Worm (Caenorhabditis elegans): ENCODE results near the gene F21C10.3.

F21C10.3 gene

ce11 chrV:9095613-9096317 is 32.1 kb upstream of the F21C10.3 start, which contains the start of gene F21C10.10 (continued):
- TF ChIP-seq unc-130 (tag; optimal IDR thresholded peaks at IDR 0.05) (peak; percentile 9), pag-3 (tag; optimal IDR thresholded peaks at IDR 0.05; ENCODE audit: borderline replicate concordance, insufficient read depth) (no peak), F16B12.6 (tag; optimal IDR thresholded peaks at IDR 0.05) (no peak), unc-62 (GFP tag; optimal IDR thresholded peaks at IDR 0.05) (no peak), nhr-84 (tag; optimal IDR thresholded peaks at IDR 0.05) (no peak), lin-35 (GFP tag; optimal IDR thresholded peaks at IDR 0.05) (peak; percentile 58 to 87), nhr-85 (tag) (peak; percentile 99), skn-1 (tag; optimal IDR thresholded peaks at IDR 0.05) (peak; percentile 77), xbp-1 (tag; optimal IDR thresholded peaks at IDR 0.05) (peak; percentile 53), mef-2 (tag; optimal IDR thresholded peaks at IDR 0.05) (no peak), blmp-1 (tag; optimal IDR thresholded peaks at IDR 0.05) (peak; percentile 83), dsc-1 (tag; optimal IDR thresholded peaks at IDR 0.05) (peak; percentile 21), hlh-4 (tag; optimal IDR thresholded peaks at IDR 0.05) (no peak), jun-1 (tag; optimal IDR thresholded peaks at IDR 0.05) (peak; percentile 41), nhr-77 (tag; optimal IDR thresholded peaks at IDR 0.05) (peak; percentile 36)

ce11 chrV:9096674-9097073 is 31.2 kb upstream of the F21C10.3 start:
- TF ChIP-seq unc-62 (GFP tag; optimal IDR thresholded peaks at IDR 0.05) (no peak), ama-1 (optimal IDR thresholded peaks at IDR 0.05) (peak; percentile 18), nhr-84 (tag; optimal IDR thresholded peaks at IDR 0.05) (no peak), fkh-10 (GFP tag; optimal IDR thresholded peaks at IDR 0.05) (no peak), ztf-4 (tag; optimal IDR thresholded peaks at IDR 0.05) (no peak), nhr-19 (GFP tag; conservative IDR thresholded peaks at IDR 0.05) (no peak), ceh-90 (tag; optimal IDR thresholded peaks at IDR 0.05) (no peak), nhr-28 (tag; optimal IDR thresholded peaks at IDR 0.05) (no peak), C04F5.9 (tag; optimal IDR thresholded peaks at IDR 0.05) (no peak), nhr-20 (tag; optimal IDR thresholded peaks at IDR 0.05) (peak; percentile 15), hpl-2 (GFP tag; optimal IDR thresholded peaks at IDR 0.05) (no peak), hlh-17 (GFP tag; optimal IDR thresholded peaks at IDR 0.05; ENCODE audit: borderline replicate concordance) (no peak), nhr-85 (tag) (peak; percentile 59), pax-3 (tag; optimal IDR thresholded peaks at IDR 0.05) (no peak), C16A3.4 (tag; optimal IDR thresholded peaks at IDR 0.05) (peak; percentile 1), lin-14 (GFP tag; optimal IDR thresholded peaks at IDR 0.05) (peak; percentile 14), unc-86 (tag; optimal IDR thresholded peaks at IDR 0.05) (no peak), lin-35 (GFP tag; optimal IDR thresholded peaks at IDR 0.05) (peak in 1 of 2 experiments; percentile 2), efl-1 (optimal IDR thresholded peaks at IDR 0.05) (no peak), efl-1 (GFP tag; optimal IDR thresholded peaks at IDR 0.05 in 1 of 2) (peak in 1 of 2 experiments; percentile 72), grh-1 (GFP tag; IDR thresholded peaks at IDR 0.05) (no peak)

- TF ChIP-seq efl-1 (optimal IDR thresholded peaks at IDR 0.05) (no peak), efl-1 (GFP tag; optimal IDR thresholded peaks at IDR 0.05 in 1 of 2) (no peak), lin-13 (GFP tag; optimal IDR thresholded peaks at IDR 0.05) (no peak), hlh-4 (tag; optimal IDR thresholded peaks at IDR 0.05) (no peak), elt-3 (tag; optimal IDR thresholded peaks at IDR 0.05) (no peak), lin-39 (tag; optimal IDR thresholded peaks at IDR 0.05) (no peak), Y116A8C.19 (tag; optimal IDR thresholded peaks at IDR 0.05; ENCODE audit: borderline replicate concordance) (no peak), ceh-8 (GFP tag; optimal IDR thresholded peaks at IDR 0.05) (no peak), zip-4 (GFP tag; optimal IDR thresholded peaks at IDR 0.05) (no peak), elt-2 (tag; optimal IDR thresholded peaks at IDR 0.05) (peak; percentile 9), F16B12.6 (tag; optimal IDR thresholded peaks at IDR 0.05) (no peak), C34B4.2 (tag; optimal IDR thresholded peaks at IDR 0.05) (no peak), egl-27 (tag; optimal IDR thresholded peaks at IDR 0.05) (no peak), skn-1 (tag; optimal IDR thresholded peaks at IDR 0.05) (no peak), nhr-85 (tag) (no peak), alr-1 (tag; optimal IDR thresholded peaks at IDR 0.05; ENCODE audit: borderline replicate concordance) (no peak), pag-3 (tag; optimal IDR thresholded peaks at IDR 0.05; ENCODE audit: borderline replicate concordance, insufficient read depth) (no peak), ceh-88 (GFP tag; IDR thresholded peaks at IDR 0.05) (0 out of 2 replicates have a peak, but pooled peaks have one; percentile 19), snpc-4 (tag; optimal IDR thresholded peaks at IDR 0.05) (no peak), lin-35 (GFP tag; optimal IDR thresholded peaks at IDR 0.05) (peak in 1 of 2 experiments; percentile 24), nhr-76 (tag; optimal IDR thresholded peaks at IDR 0.05) (no peak), efl-3 (GFP tag; optimal IDR thresholded peaks at IDR 0.05) (no peak), nhr-77 (tag; optimal IDR thresholded peaks at IDR 0.05) (no peak), nhr-19 (GFP tag; conservative IDR thresholded peaks at IDR 0.05) (no peak), zag-1 (tag; optimal IDR thresholded peaks at IDR 0.05) (no peak), nhr-20 (tag; optimal IDR thresholded peaks at IDR 0.05) (no peak)
Observed at ce11 chrV:9097213-9097612, 30.7 kb upstream of the F21C10.3 start.

All from whole organism, L1 larva.